Worm (Caenorhabditis elegans): ENCODE measurements around the gene fbxb-85.

fbxb-85 gene

DNA sequence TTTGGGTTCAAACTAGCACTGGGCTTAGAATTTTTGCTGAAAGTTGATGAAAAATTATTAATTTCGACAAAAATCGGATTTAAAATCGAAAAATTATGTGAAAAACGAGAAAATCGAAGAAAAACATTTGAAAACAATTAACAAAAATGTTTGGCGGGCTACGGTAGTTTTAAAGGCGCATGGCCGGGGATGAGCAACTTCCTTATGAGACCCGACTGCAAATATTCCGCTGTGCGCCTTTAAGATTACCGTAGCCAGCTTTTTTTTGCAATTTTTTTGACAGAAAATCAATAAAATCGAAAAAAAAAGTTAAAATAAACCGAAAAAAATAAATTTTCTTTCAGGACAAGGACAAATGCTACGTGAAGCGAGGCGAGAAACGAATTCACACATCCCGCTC, 28.8 kb upstream of the fbxb-85 start (continued):
- no peak for TF ChIP-seq attf-3 (GFP tag; conservative IDR thresholded peaks at IDR 0.05)
- peak; percentile 35 for TF ChIP-seq him-1 (tag; optimal IDR thresholded peaks at IDR 0.05)
- peak; percentile 99 for TF ChIP-seq athp-1 (tag; optimal IDR thresholded peaks at IDR 0.05)
- no peak for TF ChIP-seq ztf-22 (GFP tag; optimal IDR thresholded peaks at IDR 0.05)

DNA sequence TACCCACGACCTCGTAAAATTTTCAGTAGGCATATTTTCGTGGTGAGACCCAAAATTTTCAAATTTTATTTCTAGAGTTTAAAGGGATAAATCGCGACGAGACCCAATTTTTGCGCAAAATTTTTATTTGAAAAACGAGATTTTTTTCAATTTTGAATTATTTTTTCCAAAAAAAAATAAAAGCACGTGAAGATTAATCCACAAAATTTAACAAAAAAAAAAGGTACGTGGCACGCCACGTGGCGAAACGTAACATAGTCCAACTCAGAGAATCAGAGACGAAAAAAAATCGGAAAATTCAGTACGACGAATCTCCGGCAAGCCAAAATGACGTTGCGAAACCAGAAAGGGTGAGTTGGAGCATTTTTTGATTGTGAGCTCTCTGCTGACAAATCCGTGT, 26.4 kb upstream of the fbxb-85 start, which contains the start of gene C44B9.2:
Gene C44B9.2 (plus strand): TSS at position 301 of the 400 bp plus-strand sequence.
- TF ChIP-seq hlh-26 (GFP tag; conservative IDR thresholded peaks at IDR 0.05) (no peak), nhr-90 (tag; optimal IDR thresholded peaks at IDR 0.05) (no peak), B0035.1 (tag; optimal IDR thresholded peaks at IDR 0.05) (no peak), nhr-27 (tag; optimal IDR thresholded peaks at IDR 0.05) (no peak), hrde-1 (tag; optimal IDR thresholded peaks at IDR 0.05; ENCODE audit: borderline replicate concordance) (no peak), F57C9.4 (tag; optimal IDR thresholded peaks at IDR 0.05) (no peak), let-607 (tag; optimal IDR thresholded peaks at IDR 0.05) (no peak), hsf-1 (GFP tag; IDR thresholded peaks at IDR 0.05) (no peak), lin-40 (tag; optimal IDR thresholded peaks at IDR 0.05) (no peak), xnd-1 (tag; optimal IDR thresholded peaks at IDR 0.05) (no peak), ekl-4 (GFP tag; IDR thresholded peaks at IDR 0.05) (no peak), nfya-1 (tag; optimal IDR thresholded peaks at IDR 0.05; ENCODE audit: borderline replicate concordance, insufficient read depth) (no peak), lin-26 (GFP tag; IDR thresholded peaks at IDR 0.05) (no peak), attf-3 (GFP tag; conservative IDR thresholded peaks at IDR 0.05) (no peak)

DNA sequence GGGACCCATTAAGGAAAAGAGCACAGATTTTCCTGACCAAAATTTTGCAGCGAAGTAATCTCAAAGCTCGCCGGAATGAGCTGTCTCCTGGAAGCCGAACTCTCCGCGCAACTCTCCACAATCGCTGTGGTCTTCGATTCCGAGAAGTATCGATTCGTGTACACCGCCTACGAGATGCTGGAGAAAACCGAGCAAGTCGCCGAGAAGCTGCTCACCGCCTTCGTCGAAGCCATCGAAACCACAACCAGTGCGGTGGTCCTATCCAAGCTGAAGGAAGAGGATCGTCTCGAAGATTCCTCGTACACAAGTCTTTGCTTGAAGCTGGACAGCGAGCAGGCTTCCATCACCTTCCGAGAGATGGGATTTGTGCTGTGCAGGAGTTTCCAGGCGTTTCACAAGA, 22.1 kb upstream of the fbxb-85 start:
- TF ChIP-seq C17E4.6 (GFP tag; IDR thresholded peaks at IDR 0.05) (no peak), ztf-28 (GFP tag; IDR thresholded peaks at IDR 0.05) (no peak), ceh-58 (GFP tag; IDR thresholded peaks at IDR 0.05) (no peak), T07F8.4 (tag; optimal IDR thresholded peaks at IDR 0.05) (no peak), madf-10 (tag; optimal IDR thresholded peaks at IDR 0.05) (no peak), zfh-2 (GFP tag; conservative IDR thresholded peaks at IDR 0.05) (peak; percentile 52), ZK185.1 (tag; optimal IDR thresholded peaks at IDR 0.05; ENCODE audit: poor library complexity, severe bottlenecking) (no peak), nhr-80 (tag; optimal IDR thresholded peaks at IDR 0.05) (no peak)

DNA sequence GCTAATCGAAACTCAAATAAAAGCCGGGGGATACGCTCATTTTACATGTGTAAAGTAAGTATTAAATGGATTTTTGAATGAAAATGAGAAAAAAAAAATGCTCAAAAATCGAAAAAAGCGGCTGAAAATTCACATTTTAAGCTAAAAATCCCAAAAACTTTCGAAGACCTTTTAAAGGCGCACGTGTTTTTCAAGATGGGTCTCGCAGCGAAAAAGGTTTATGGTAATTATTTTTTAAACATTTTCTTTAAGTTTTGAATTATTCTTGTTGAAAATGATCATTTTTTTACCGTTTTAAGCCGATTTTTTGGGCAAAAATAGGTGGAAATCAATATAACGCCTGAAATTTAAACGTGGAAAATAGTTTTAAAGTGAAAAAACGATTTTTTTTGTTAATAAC, 21.4 kb upstream of the fbxb-85 start:
- TF ChIP-seq unc-130 (GFP tag; optimal IDR thresholded peaks at IDR 0.05) (no peak), F23B12.7 (tag; optimal IDR thresholded peaks at IDR 0.05; ENCODE audit: insufficient read depth) (no peak), ceh-27 (GFP tag; optimal IDR thresholded peaks at IDR 0.05) (no peak), nfyb-1 (GFP tag; IDR thresholded peaks at IDR 0.05) (no peak), unc-62 (GFP tag; optimal IDR thresholded peaks at IDR 0.05) (no peak), Y95B8A.8 (GFP tag; IDR thresholded peaks at IDR 0.05) (no peak), snpc-1.1 (tag; optimal IDR thresholded peaks at IDR 0.05; ENCODE audit: insufficient read depth) (no peak), ztf-25 (GFP tag; IDR thresholded peaks at IDR 0.05) (no peak), hlh-12 (tag; optimal IDR thresholded peaks at IDR 0.05) (no peak), C17E4.6 (GFP tag; IDR thresholded peaks at IDR 0.05) (no peak), ekl-4 (GFP tag; IDR thresholded peaks at IDR 0.05) (no peak), madf-6 (GFP tag; IDR thresholded peaks at IDR 0.05) (peak; percentile 60; the same call in 1 of the 2 replicates), sea-2 (GFP tag; IDR thresholded peaks at IDR 0.05) (no peak), B0019.2 (GFP tag; conservative IDR thresholded peaks at IDR 0.05) (no peak), F39B2.1 (GFP tag; IDR thresholded peaks at IDR 0.05) (no peak), xnd-1 (tag; optimal IDR thresholded peaks at IDR 0.05) (peak; percentile 47), K11D2.4 (GFP tag; IDR thresholded peaks at IDR 0.05) (no peak), ccch-3 (GFP tag; optimal IDR thresholded peaks at IDR 0.05) (no peak), rpc-1 (optimal IDR thresholded peaks at IDR 0.05) (no peak), rpc-1 (tag; optimal IDR thresholded peaks at IDR 0.05) (no peak), F33H1.4 (GFP tag; IDR thresholded peaks at IDR 0.05) (peak; percentile 81), nhr-27 (tag; optimal IDR thresholded peaks at IDR 0.05) (no peak), fkh-3 (tag; optimal IDR thresholded peaks at IDR 0.05) (no peak), pbrm-1 (GFP tag; IDR thresholded peaks at IDR 0.05) (no peak)

Measured in whole organism, young adult.